Fruit fly (Drosophila melanogaster) whole organism, embryonic: ENCODE measurements around the gene Cht5.

Source experiments
- CG10209 ChIP-seq: fragments of 200-800 bp; sonication (Bioruptor generic); optimal IDR thresholded peaks from 3 replicates; lab custom pipeline; 2017; ENCODE audit warnings: missing biosample characterization, mild to moderate bottlenecking, missing genetic modification characterization, missing genetic modification reagents
- CG10321 ChIP-seq: fragments of 200-800 bp; sonication (Bioruptor generic); IDR thresholded peaks from 2 replicates; pipeline ENCODE4 v1.3.6; 2022; ENCODE audit warnings: missing biosample characterization, missing genetic modification characterization
- CG10654 ChIP-seq: fragments of 200-800 bp; sonication (Bioruptor generic); optimal IDR thresholded peaks from 2 replicates; lab custom pipeline; 2016; ENCODE audit warnings: missing biosample characterization, missing genetic modification characterization
- CG10979 ChIP-seq: fragments of 200-800 bp; sonication (Bioruptor generic); optimal IDR thresholded peaks from 2 replicates; lab custom pipeline; 2018; ENCODE audit warnings: missing biosample characterization, mild to moderate bottlenecking, missing genetic modification characterization, moderate library complexity
- CG13624 ChIP-seq: fragments of 200-800 bp; sonication (Bioruptor generic); optimal IDR thresholded peaks from 2 replicates; lab custom pipeline; 2016; ENCODE audit warnings: missing biosample characterization, missing genetic modification characterization
- CG14014 ChIP-seq: fragments of 200-800 bp; sonication (Bioruptor generic); IDR thresholded peaks from 2 replicates; pipeline ENCODE4 v1.3.6; 2022; ENCODE audit warnings: missing biosample characterization, missing genetic modification characterization
- CG15011 ChIP-seq: fragments of 200-800 bp; sonication (Bioruptor generic); optimal IDR thresholded peaks from 3 replicates; lab custom pipeline; 2018; ENCODE audit warnings: missing biosample characterization, mild to moderate bottlenecking, missing genetic modification characterization
- CG1529 ChIP-seq: fragments of 200-800 bp; sonication (Bioruptor generic); optimal IDR thresholded peaks from 3 replicates; lab custom pipeline; 2018; ENCODE audit warnings: missing biosample characterization, missing genetic modification characterization
- CG17829 ChIP-seq: fragments of 200-800 bp; optimal IDR thresholded peaks from 2 replicates; lab custom pipeline; 2019; ENCODE audit warnings: missing biosample characterization, mild to moderate bottlenecking, missing genetic modification characterization, moderate library complexity
- CG2678 ChIP-seq: fragments of 200-800 bp; sonication (Bioruptor generic); optimal IDR thresholded peaks from 3 replicates; lab custom pipeline; 2019; ENCODE audit warnings: missing biosample characterization, mild to moderate bottlenecking, missing genetic modification characterization, moderate library complexity
- CG2712 ChIP-seq: fragments of 200-800 bp; optimal IDR thresholded peaks from 3 replicates; lab custom pipeline; 2019; ENCODE audit warnings: missing biosample characterization, mild to moderate bottlenecking, missing genetic modification characterization, moderate library complexity
- CG30403 ChIP-seq: fragments of 200-800 bp; sonication (Bioruptor generic); optimal IDR thresholded peaks from 3 replicates; lab custom pipeline; 2016; ENCODE audit warnings: missing biosample characterization, missing genetic modification characterization
- CG34376 ChIP-seq: fragments of 200-800 bp; sonication (Bioruptor generic); optimal IDR thresholded peaks from 2 replicates; lab custom pipeline; 2018; ENCODE audit warnings: missing biosample characterization, mild to moderate bottlenecking, missing genetic modification characterization
- CG42726 ChIP-seq: fragments of 200-800 bp; sonication (Bioruptor generic); IDR thresholded peaks from 2 replicates; pipeline ENCODE4 v1.3.6; 2022; ENCODE audit warnings: missing biosample characterization, missing genetic modification characterization; ENCODE audit not compliant: partially characterized antibody
- CG4707 ChIP-seq: fragments of 200-800 bp; sonication (Bioruptor generic); optimal IDR thresholded peaks from 2 replicates; lab custom pipeline; 2018; ENCODE audit warnings: missing biosample characterization, mild to moderate bottlenecking, missing genetic modification characterization, moderate library complexity
- CG4730 ChIP-seq: fragments of 200-800 bp; sonication (Bioruptor generic); IDR thresholded peaks from 2 replicates; pipeline ENCODE4 v1.3.6; 2022; ENCODE audit warnings: missing biosample characterization, missing genetic modification characterization
- CG7372 ChIP-seq: fragments of 200-800 bp; sonication (Bioruptor generic); IDR thresholded peaks from 2 replicates; pipeline ENCODE4 v1.3.6; 2022; ENCODE audit warnings: missing biosample characterization, missing genetic modification characterization
- CG7928 ChIP-seq: fragments of 200-800 bp; sonication (Bioruptor generic); optimal IDR thresholded peaks from 2 replicates; lab custom pipeline; 2017; ENCODE audit warnings: missing biosample characterization, mild to moderate bottlenecking, missing genetic modification characterization
- CG9727 ChIP-seq: fragments of 200-800 bp; sonication (Bioruptor generic); optimal IDR thresholded peaks from 3 replicates; lab custom pipeline; 2017; ENCODE audit warnings: missing biosample characterization, mild to moderate bottlenecking, missing genetic modification characterization
- D19A ChIP-seq: fragments of 200-800 bp; optimal IDR thresholded peaks from 3 replicates; lab custom pipeline; 2019; ENCODE audit warnings: missing biosample characterization, mild to moderate bottlenecking, missing genetic modification characterization, moderate library complexity
- Deaf1 ChIP-seq: fragments of 200-800 bp; optimal IDR thresholded peaks from 3 replicates; lab custom pipeline; 2019; ENCODE audit warnings: missing biosample characterization, mild to moderate bottlenecking, missing genetic modification characterization, moderate library complexity
- Dip3 ChIP-seq: fragments of 200-800 bp; sonication (Bioruptor generic); optimal IDR thresholded peaks from 3 replicates; lab custom pipeline; 2016; ENCODE audit warnings: missing biosample characterization, missing genetic modification characterization
- Hr51 ChIP-seq, 2 experiments: fragments of 200-800 bp; sonication (Bioruptor generic); optimal IDR thresholded peaks; 2 replicates in 1 of 2; 3 replicates in 1 of 2; lab custom pipeline; 2016 to 2018; ENCODE audit warnings: missing biosample characterization in 2 of 2, missing genetic modification characterization in 2 of 2, mild to moderate bottlenecking in 1 of 2, moderate library complexity in 1 of 2
- Hr78 ChIP-seq, 2 experiments: fragments of 200-800 bp in 1 of 2; fragments of >200 bp in 1 of 2; sonication (Bioruptor generic) in 1 of 2; optimal IDR thresholded peaks; 2 replicates each; lab custom pipeline; 2017 to 2019; ENCODE audit warnings: missing biosample characterization in 2 of 2, missing genetic modification characterization in 2 of 2, mild to moderate bottlenecking in 1 of 2, moderate library complexity in 1 of 2
- Myb ChIP-seq: fragments of 200-800 bp; sonication (Bioruptor generic); optimal IDR thresholded peaks from 2 replicates; lab custom pipeline; 2016; ENCODE audit warnings: missing biosample characterization, missing genetic modification characterization
- NC2α ChIP-seq: fragments of 200-800 bp; sonication (Bioruptor generic); optimal IDR thresholded peaks from 2 replicates; lab custom pipeline; 2016; ENCODE audit warnings: missing biosample characterization, missing genetic modification characterization
- Rx ChIP-seq: fragments of 200-800 bp; sonication (Bioruptor generic); IDR thresholded peaks from 2 replicates; pipeline ENCODE4 v1.3.6; 2022; ENCODE audit warnings: missing biosample characterization, missing genetic modification characterization
- amos ChIP-seq: fragments of 200-800 bp; sonication (Bioruptor generic); IDR thresholded peaks from 2 replicates; pipeline ENCODE4 v1.3.6; 2022; ENCODE audit warnings: missing biosample characterization, missing genetic modification characterization; ENCODE audit not compliant: partially characterized antibody
- br ChIP-seq: fragments of >200 bp; optimal IDR thresholded peaks from 2 replicates; lab custom pipeline; 2017
- cas ChIP-seq: fragments of 200-800 bp; sonication (Bioruptor generic); IDR thresholded peaks from 2 replicates; pipeline ENCODE4 v1.3.6; 2022; ENCODE audit warnings: missing biosample characterization, missing genetic modification characterization
- en ChIP-seq: fragments of 200-800 bp; sonication (Bioruptor generic); optimal IDR thresholded peaks from 2 replicates; lab custom pipeline; 2016; ENCODE audit warnings: missing biosample characterization, missing genetic modification characterization
- fd64A ChIP-seq: fragments of 200-800 bp; sonication (Bioruptor generic); optimal IDR thresholded peaks from 3 replicates; lab custom pipeline; 2018; ENCODE audit warnings: missing biosample characterization, mild to moderate bottlenecking, missing genetic modification characterization
- fd96Cb ChIP-seq: fragments of 200-800 bp; sonication (Bioruptor generic); optimal IDR thresholded peaks from 2 replicates; lab custom pipeline; 2018; ENCODE audit warnings: missing biosample characterization, mild to moderate bottlenecking, missing genetic modification characterization, moderate library complexity
- h ChIP-seq: fragments of >200 bp; optimal IDR thresholded peaks from 2 replicates; lab custom pipeline; 2017
- kah ChIP-seq: fragments of 200-800 bp; sonication (Bioruptor generic); optimal IDR thresholded peaks from 2 replicates; lab custom pipeline; 2018; ENCODE audit warnings: missing biosample characterization, mild to moderate bottlenecking, missing genetic modification characterization
- ken ChIP-seq: fragments of 200-800 bp; sonication (Bioruptor generic); IDR thresholded peaks from 3 replicates; pipeline ENCODE4 v1.3.6; 2022; ENCODE audit warnings: missing biosample characterization, missing genetic modification characterization
- lbe ChIP-seq: fragments of 200-800 bp; sonication (Bioruptor generic); optimal IDR thresholded peaks from 2 replicates; lab custom pipeline; 2016; ENCODE audit warnings: missing biosample characterization, mild to moderate bottlenecking, missing genetic modification characterization
- nerfin-2 ChIP-seq: fragments of 200-800 bp; sonication (Bioruptor generic); IDR thresholded peaks from 2 replicates; pipeline ENCODE4 v1.3.6; 2022; ENCODE audit warnings: missing biosample characterization, missing genetic modification characterization; ENCODE audit not compliant: partially characterized antibody
- nmo ChIP-seq: fragments of 200-800 bp; sonication (Bioruptor generic); optimal IDR thresholded peaks from 2 replicates; lab custom pipeline; 2018; ENCODE audit warnings: missing biosample characterization, mild to moderate bottlenecking, missing genetic modification characterization, moderate library complexity
- oc ChIP-seq: fragments of 200-800 bp; sonication (Bioruptor generic); optimal IDR thresholded peaks from 2 replicates; lab custom pipeline; 2018; ENCODE audit warnings: missing biosample characterization, mild to moderate bottlenecking, missing genetic modification characterization, moderate library complexity
- odd ChIP-seq: fragments of 200-800 bp; sonication (Bioruptor generic); optimal IDR thresholded peaks from 2 replicates; lab custom pipeline; 2017; ENCODE audit warnings: missing biosample characterization, mild to moderate bottlenecking, missing genetic modification characterization
- pb ChIP-seq: fragments of 200-800 bp; sonication (Bioruptor generic); optimal IDR thresholded peaks from 3 replicates; lab custom pipeline; 2016; ENCODE audit warnings: missing biosample characterization, missing genetic modification characterization
- salm ChIP-seq: fragments of 200-800 bp; sonication (Bioruptor generic); optimal IDR thresholded peaks from 2 replicates; lab custom pipeline; 2018; ENCODE audit warnings: missing biosample characterization, mild to moderate bottlenecking, missing genetic modification characterization
- sens ChIP-seq: fragments of 200-800 bp; sonication (Bioruptor generic); peaks from one replicate; lab custom pipeline; 2016; ENCODE audit warnings: missing biosample characterization, missing genetic modification characterization
- so ChIP-seq: fragments of 200-800 bp; sonication (Bioruptor generic); IDR thresholded peaks from 3 replicates; pipeline ENCODE4 v1.3.6; 2022; ENCODE audit warnings: missing biosample characterization, missing genetic modification characterization
- tio ChIP-seq: fragments of 200-800 bp; sonication (Bioruptor generic); optimal IDR thresholded peaks from 2 replicates; lab custom pipeline; 2017; ENCODE audit warnings: missing biosample characterization, missing genetic modification characterization, inconsistent platforms
- ttk ChIP-seq: fragments of 200-800 bp; sonication (Bioruptor generic); IDR thresholded peaks from 2 replicates; pipeline ENCODE4 v2.1.2; 2022; ENCODE audit warnings: missing biosample characterization, missing genetic modification characterization
- tx ChIP-seq: fragments of 200-800 bp; sonication (Bioruptor generic); optimal IDR thresholded peaks from 2 replicates; lab custom pipeline; 2016; ENCODE audit warnings: missing biosample characterization, missing genetic modification characterization
- zen ChIP-seq: fragments of 200-800 bp; sonication (Bioruptor generic); optimal IDR thresholded peaks from 3 replicates; lab custom pipeline; 2018; ENCODE audit warnings: missing biosample characterization, mild to moderate bottlenecking, missing genetic modification characterization, moderate library complexity
- zf30C ChIP-seq: fragments of 200-800 bp; sonication (Bioruptor generic); optimal IDR thresholded peaks from 3 replicates; lab custom pipeline; 2018; ENCODE audit warnings: missing biosample characterization, mild to moderate bottlenecking, missing genetic modification characterization

The Cht5 gene

DNA sequence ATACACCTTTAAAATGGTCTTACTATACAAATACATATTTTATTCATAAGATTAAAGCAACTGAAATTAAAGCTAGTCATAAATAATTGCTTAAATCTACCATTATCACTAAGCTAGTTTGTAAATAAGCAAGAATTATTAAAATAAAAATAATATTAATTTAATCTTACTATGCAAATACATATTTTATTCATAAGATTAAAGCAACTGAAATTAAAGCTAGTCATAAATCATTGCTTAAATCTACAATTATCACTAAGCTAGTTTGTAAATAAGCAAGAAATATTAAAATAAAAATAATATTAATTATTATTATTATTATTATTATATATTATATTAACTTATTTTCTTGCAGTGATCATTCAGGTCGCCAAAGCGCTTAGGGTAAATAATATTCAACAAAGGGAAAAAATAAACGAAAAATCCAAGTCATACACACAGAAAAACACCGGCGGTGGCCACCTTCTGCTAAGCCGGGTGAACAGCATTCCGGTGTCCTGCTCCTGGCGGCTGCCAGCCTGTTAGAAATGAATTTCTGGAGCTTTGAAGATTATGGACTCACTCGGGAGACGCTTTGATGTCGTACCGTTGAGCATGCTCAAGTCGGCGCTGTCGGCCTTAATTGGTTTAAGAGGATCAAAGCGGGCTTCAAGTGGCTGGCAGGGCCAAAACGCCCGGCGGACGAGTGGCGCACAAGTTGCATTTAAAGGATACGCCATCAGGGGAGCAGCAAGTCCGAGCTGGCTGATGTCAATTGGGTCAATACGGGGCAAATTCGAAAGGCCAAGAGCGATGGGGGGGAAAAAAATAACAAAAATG lies 36.8 kb downstream of the Cht5 start (continued):
- no peak for TF ChIP-seq zen
- no peak for TF ChIP-seq CG1529 (GFP tag; lab: Kevin White, UChicago)
- no peak for TF ChIP-seq amos (GFP tag; lab: Robert Waterston, UW)
- TF ChIP-seq ken (GFP tag; lab: Robert Waterston, UW) = no peak
- TF ChIP-seq CG34376 = no peak
- no peak for TF ChIP-seq so (GFP tag; lab: Robert Waterston, UW)
- no peak for TF ChIP-seq cas
- peak; percentile 59 for TF ChIP-seq sens
- no peak for TF ChIP-seq pb
- peak; percentile 40 for TF ChIP-seq CG10209 (GFP tag; lab: Kevin White, UChicago)
- TF ChIP-seq CG10979 (tag; lab: Kevin White, UChicago) = peak; percentile 58
- no peak for TF ChIP-seq h
- TF ChIP-seq CG30403 (GFP tag; lab: Kevin White, UChicago) = peak; percentile 53
- TF ChIP-seq tx (GFP tag; lab: Kevin White, UChicago) = no peak
- no peak for TF ChIP-seq Myb (GFP tag; lab: Kevin White, UChicago)
- peak; percentile 37; the same call in 1 of the 2 replicates for TF ChIP-seq CG42726 (GFP tag; lab: Robert Waterston, UW)
- peak; percentile 76 for TF ChIP-seq CG2678
- TF ChIP-seq CG9727 = peak; percentile 59
- TF ChIP-seq Hr51 (GFP tag; optimal IDR thresholded peaks at IDR 0.05; lab: Kevin White, UChicago) = peak in 1 of 2 experiments; percentile 39
- no peak for TF ChIP-seq CG14014 (GFP tag; lab: Robert Waterston, UW)
- no peak for TF ChIP-seq lbe (GFP tag; lab: Kevin White, UChicago)
- TF ChIP-seq odd (GFP tag; lab: Kevin White, UChicago) = no peak
- TF ChIP-seq D19A (tag; lab: Kevin White, UChicago) = peak; percentile 79
- TF ChIP-seq salm (tag; lab: Kevin White, UChicago) = no peak
- TF ChIP-seq CG13624 = no peak
- no peak for TF ChIP-seq br
- TF ChIP-seq en (GFP tag; lab: Kevin White, UChicago) = no peak
- TF ChIP-seq fd96Cb (tag; lab: Kevin White, UChicago) = peak; percentile 29
- no peak for TF ChIP-seq NC2α
- TF ChIP-seq zf30C (GFP tag; lab: Kevin White, UChicago) = peak; percentile 55
- TF ChIP-seq ttk (GFP tag; lab: Robert Waterston, UW) = no peak
- TF ChIP-seq CG10321 (GFP tag; lab: Robert Waterston, UW) = no peak
- no peak for TF ChIP-seq fd64A (GFP tag; lab: Kevin White, UChicago)
- TF ChIP-seq nerfin-2 (GFP tag; lab: Robert Waterston, UW) = no peak; the same call in 1 of the 2 replicates
- peak in 1 of 2 experiments; percentile 51 for TF ChIP-seq Hr78 (GFP tag; optimal IDR thresholded peaks at IDR 0.05; lab: Kevin White, UChicago)
- no peak for TF ChIP-seq CG10654
- TF ChIP-seq CG7928 = no peak
- peak; percentile 41 for TF ChIP-seq CG17829
- peak; percentile 11 for TF ChIP-seq tio (GFP tag; lab: Kevin White, UChicago)
- no peak for TF ChIP-seq CG4730
- TF ChIP-seq nmo (GFP tag; lab: Kevin White, UChicago) = peak; percentile 32
- TF ChIP-seq Dip3 (GFP tag; lab: Kevin White, UChicago) = no peak
- no peak for TF ChIP-seq oc (tag; lab: Kevin White, UChicago)
- peak; percentile 72 for TF ChIP-seq CG2712
- TF ChIP-seq kah (GFP tag; lab: Kevin White, UChicago) = no peak
- peak; percentile 6 for TF ChIP-seq Deaf1 (tag; lab: Kevin White, UChicago)
- no peak for TF ChIP-seq CG4707 (GFP tag; lab: Kevin White, UChicago)
- no peak for TF ChIP-seq Rx
- TF ChIP-seq CG15011 (GFP tag; lab: Kevin White, UChicago) = no peak
- no peak for TF ChIP-seq CG7372 (GFP tag; lab: Robert Waterston, UW)
